Fruit fly (Drosophila melanogaster): ENCODE data around the gene tomboy20.

tomboy20 gene

DNA sequence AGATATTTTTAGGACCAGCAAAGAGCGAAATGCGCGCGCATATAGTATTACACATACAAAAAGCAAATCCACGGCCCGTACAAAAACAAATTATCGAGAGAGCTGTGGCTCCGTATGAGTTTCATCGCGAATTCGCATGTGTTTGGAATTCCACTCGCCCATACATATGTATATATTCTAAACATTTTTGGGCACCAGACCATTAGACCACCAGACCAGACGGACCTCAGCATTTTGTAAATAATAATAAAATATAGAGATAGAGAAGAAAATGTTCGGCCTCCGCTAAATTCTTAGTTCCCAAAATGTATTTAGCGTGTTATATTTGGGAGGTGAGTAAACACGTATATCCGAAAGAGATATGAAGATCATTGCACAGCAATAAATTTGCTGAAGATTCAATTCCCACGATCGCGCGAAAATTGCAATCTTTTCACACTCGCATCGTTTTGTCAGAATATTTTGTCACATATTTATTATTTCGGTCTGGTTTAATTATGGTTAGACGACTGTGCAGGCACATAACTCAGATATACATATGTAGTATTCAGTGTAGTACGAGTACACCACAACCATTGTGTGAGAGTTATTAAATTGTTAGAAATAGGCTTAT, 40.4 kb upstream of the tomboy20 start:
- TF ChIP-seq jigr1 (GFP tag; IDR thresholded peaks at IDR 0.05) (no peak), CG12391 (tag; optimal IDR thresholded peaks at IDR 0.05) (no peak), bigmax (GFP tag; optimal IDR thresholded peaks at IDR 0.05) (no peak), ap (GFP tag; IDR thresholded peaks at IDR 0.05) (no peak), jumu (GFP tag; optimal IDR thresholded peaks at IDR 0.05) (no peak), so (GFP tag; IDR thresholded peaks at IDR 0.05) (0 out of 3 replicates have a peak, but pooled peaks have one; percentile 35), sd (tag; optimal IDR thresholded peaks at IDR 0.05) (peak; percentile 87), Ets97D (GFP tag; optimal IDR thresholded peaks at IDR 0.05) (no peak), Eip74EF (GFP tag; optimal IDR thresholded peaks at IDR 0.05) (no peak), E2f2 (GFP tag; IDR thresholded peaks at IDR 0.05) (no peak), dan (GFP tag; IDR thresholded peaks at IDR 0.05) (no peak), lmd (GFP tag; IDR thresholded peaks at IDR 0.05) (no peak), al (GFP tag; IDR thresholded peaks at IDR 0.05) (0 out of 2 replicates have a peak, but pooled peaks have one; percentile 16), D19A (tag; optimal IDR thresholded peaks at IDR 0.05) (peak; percentile 54), CG12219 (GFP tag; optimal IDR thresholded peaks at IDR 0.05) (no peak), CG17612 (GFP tag; IDR thresholded peaks at IDR 0.05) (no peak), ci (GFP tag; IDR thresholded peaks at IDR 0.05) (no peak), NC2α (GFP tag; optimal IDR thresholded peaks at IDR 0.05) (no peak), CG4282 (GFP tag; optimal IDR thresholded peaks at IDR 0.05) (no peak), CG15514 (GFP tag; optimal IDR thresholded peaks at IDR 0.05) (no peak), ttk (GFP tag; IDR thresholded peaks at IDR 0.05) (no peak), ac (GFP tag; optimal IDR thresholded peaks at IDR 0.05) (no peak), Fer2 (tag; optimal IDR thresholded peaks at IDR 0.05) (no peak), Ets65A (GFP tag) (peak; percentile 86), CG12659 (GFP tag; optimal IDR thresholded peaks at IDR 0.05) (no peak), Dref (GFP tag; IDR thresholded peaks at IDR 0.05) (no peak), CG16813 (GFP tag; IDR thresholded peaks at IDR 0.05; ENCODE audit: partially characterized antibody) (no peak), C15 (GFP tag; IDR thresholded peaks at IDR 0.05) (0 out of 3 replicates have a peak, but pooled peaks have one; percentile 6), Abd-B (GFP tag; optimal IDR thresholded peaks at IDR 0.05) (no peak), run (tag; optimal IDR thresholded peaks at IDR 0.05) (no peak), sens (GFP tag) (peak; percentile 67)

DNA sequence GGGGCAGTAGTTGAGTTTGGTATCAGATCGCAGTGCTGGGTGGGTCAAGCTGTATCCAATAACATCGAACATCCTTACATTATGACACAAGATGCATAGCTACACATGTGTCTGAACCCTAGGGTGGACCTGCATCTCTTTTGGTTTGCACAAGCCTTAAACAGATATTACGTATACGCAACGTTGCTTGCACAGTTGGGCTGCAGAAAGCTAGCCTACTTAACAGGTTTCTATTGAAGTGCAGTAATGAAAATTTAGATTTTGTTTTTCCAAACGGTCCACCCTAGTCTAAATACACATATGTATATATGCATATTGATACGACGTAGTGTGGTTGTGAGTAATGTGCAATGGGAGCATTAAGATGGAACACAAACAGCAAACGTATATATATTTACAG, 39.5 kb upstream of the tomboy20 start:
- TF ChIP-seq tin (GFP tag; optimal IDR thresholded peaks at IDR 0.05) = no peak
- no peak for TF ChIP-seq CG14014 (GFP tag; IDR thresholded peaks at IDR 0.05)
- TF ChIP-seq CG14667 (GFP tag; IDR thresholded peaks at IDR 0.05) = no peak
- TF ChIP-seq insv (GFP tag; optimal IDR thresholded peaks at IDR 0.05) = no peak
- no peak for TF ChIP-seq Myb (GFP tag; optimal IDR thresholded peaks at IDR 0.05)
- no peak for TF ChIP-seq CG5180 (GFP tag; optimal IDR thresholded peaks at IDR 0.05)
- TF ChIP-seq CG11504 (tag; optimal IDR thresholded peaks at IDR 0.05) = no peak
- no peak for TF ChIP-seq chn (GFP tag; optimal IDR thresholded peaks at IDR 0.05)
- no peak for TF ChIP-seq jumu (GFP tag; optimal IDR thresholded peaks at IDR 0.05)
- TF ChIP-seq MESR4 (GFP tag; optimal IDR thresholded peaks at IDR 0.05) = no peak
- no peak for TF ChIP-seq D19A (tag; optimal IDR thresholded peaks at IDR 0.05)
- TF ChIP-seq amos (GFP tag; IDR thresholded peaks at IDR 0.05; ENCODE audit: partially characterized antibody) = no peak
- no peak for TF ChIP-seq Sin3A (optimal IDR thresholded peaks at IDR 0.05)
- TF ChIP-seq CG10959 (GFP tag; IDR thresholded peaks at IDR 0.05) = no peak
- no peak for TF ChIP-seq CG18764 (GFP tag; optimal IDR thresholded peaks at IDR 0.05)
- no peak for TF ChIP-seq CG15696 (tag; optimal IDR thresholded peaks at IDR 0.05)
- no peak for TF ChIP-seq CG12155 (GFP tag; optimal IDR thresholded peaks at IDR 0.05)
- peak; percentile 45 for TF ChIP-seq PHDP (tag; optimal IDR thresholded peaks at IDR 0.05)
- TF ChIP-seq Abd-B (GFP tag; optimal IDR thresholded peaks at IDR 0.05) = no peak
- no peak for TF ChIP-seq odd (GFP tag; optimal IDR thresholded peaks at IDR 0.05)
- no peak for TF ChIP-seq Dbx (GFP tag; IDR thresholded peaks at IDR 0.05)
- no peak for TF ChIP-seq mld (GFP tag; IDR thresholded peaks at IDR 0.05; ENCODE audit: partially characterized antibody)
- no peak for TF ChIP-seq CkIIα-i1 (GFP tag; IDR thresholded peaks at IDR 0.05)
- TF ChIP-seq grn (GFP tag; optimal IDR thresholded peaks at IDR 0.05) = no peak

Data from whole organism, embryonic.